Fruit fly (Drosophila melanogaster) whole organism: Measurements from ENCODE around the gene aln.

ENCODE experiments used
- CG8478 ChIP-seq: fragments of >200 bp; optimal IDR thresholded peaks from 2 replicates; lab custom pipeline; 2018; ENCODE audit warnings: inconsistent platforms
- Dll ChIP-seq: fragments of >200 bp; optimal IDR thresholded peaks from 2 replicates; lab custom pipeline; 2017
- psq ChIP-seq: fragments of >200 bp; optimal IDR thresholded peaks from 2 replicates; lab custom pipeline; 2017
- usp ChIP-seq: fragments of >200 bp; optimal IDR thresholded peaks from 2 replicates; lab custom pipeline; 2017; ENCODE audit warnings: missing biosample characterization, missing genetic modification characterization, mixed read lengths

- TF ChIP-seq Dll (lab: Kevin White, UChicago) = no peak
- TF ChIP-seq psq (lab: Kevin White, UChicago) = no peak
- TF ChIP-seq usp (GFP tag; lab: Kevin White, UChicago) = no peak
- TF ChIP-seq CG8478 = no peak
Observed at dm6 chr3L:967822-968576, 25.8 kb upstream of the aln start.
